Worm (Caenorhabditis elegans): ENCODE results near the gene Y19D2B.2.
"Not testable (repeated sequence)": the region's sequence is repeated elsewhere in the genome, so short reads cannot be mapped to it uniquely, and the experiment has no call there.

Y19D2B.2 gene

DNA sequence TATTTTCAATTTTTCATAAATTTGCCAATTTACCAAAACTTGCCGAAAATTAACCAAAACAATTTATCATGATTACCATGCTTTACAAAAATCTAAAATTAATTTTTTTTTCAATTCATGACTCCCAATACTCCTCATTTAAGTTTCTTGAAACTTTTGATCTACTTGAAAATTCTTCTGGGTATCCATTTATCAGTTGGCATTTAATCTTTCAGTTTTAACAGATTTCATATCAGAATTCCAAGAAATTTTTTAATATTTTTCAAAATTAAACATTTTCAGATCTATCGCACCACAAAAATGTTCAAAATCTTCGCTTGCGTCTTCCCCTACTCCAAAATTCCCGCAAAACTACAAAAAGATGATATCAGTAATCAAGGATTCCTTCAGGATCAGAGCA is at the start of gene Y19D2B.2:
Gene Y19D2B.2, plus strand, starts transcription at position 301 of the 400 bp plus-strand sequence.
- TF ChIP-seq unc-62 (GFP tag; optimal IDR thresholded peaks at IDR 0.05), result no peak

DNA sequence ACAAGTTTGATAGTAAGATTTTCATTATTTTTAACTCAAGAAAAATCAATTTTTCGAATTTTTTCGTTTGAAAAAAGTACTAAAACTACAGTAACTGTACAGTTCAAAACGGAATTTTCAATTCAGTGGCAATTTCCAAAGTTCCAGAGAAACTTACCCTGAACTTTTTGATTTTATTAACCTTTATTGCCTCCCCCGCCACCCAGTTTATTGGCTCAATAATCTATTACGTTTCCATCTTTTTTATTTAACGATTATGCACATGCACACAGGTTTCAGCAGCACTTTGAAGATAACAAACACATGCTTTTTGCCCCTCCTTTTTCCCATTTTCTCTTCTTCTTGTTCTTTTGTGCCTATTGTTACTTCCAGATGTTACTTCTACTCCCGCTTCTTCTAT is 43.4 kb upstream of the Y19D2B.2 start, which contains the start of gene lurp-1:
Gene lurp-1, plus strand, starts transcription at position 301 of the 400 bp plus-strand sequence.
- TF ChIP-seq unc-62 (GFP tag; optimal IDR thresholded peaks at IDR 0.05), result no peak

DNA sequence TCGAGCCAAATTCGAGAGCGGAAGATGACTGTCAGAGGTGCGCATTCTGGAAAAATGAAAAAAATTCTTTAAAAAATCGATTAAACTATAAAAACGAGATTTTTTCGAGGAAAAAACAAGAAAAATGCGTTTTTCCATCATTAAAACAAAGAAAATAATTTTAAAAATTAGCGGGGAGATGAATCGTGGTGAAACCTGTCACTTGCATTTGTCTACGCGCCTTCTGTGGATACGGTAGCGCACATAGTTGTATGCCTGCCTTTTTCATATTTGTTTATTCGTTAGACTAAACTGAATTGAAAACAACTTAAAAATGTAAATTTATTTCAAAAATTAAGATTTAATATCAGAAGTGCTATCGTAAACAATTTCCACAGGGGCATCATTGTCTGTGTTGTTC is 39.7 kb upstream of the Y19D2B.2 start, which contains the start of gene egg-3:
Gene egg-3, minus strand, starts transcription at position 46 of the 400 bp plus-strand sequence.
- TF ChIP-seq unc-62 (GFP tag; optimal IDR thresholded peaks at IDR 0.05), result no peak

DNA sequence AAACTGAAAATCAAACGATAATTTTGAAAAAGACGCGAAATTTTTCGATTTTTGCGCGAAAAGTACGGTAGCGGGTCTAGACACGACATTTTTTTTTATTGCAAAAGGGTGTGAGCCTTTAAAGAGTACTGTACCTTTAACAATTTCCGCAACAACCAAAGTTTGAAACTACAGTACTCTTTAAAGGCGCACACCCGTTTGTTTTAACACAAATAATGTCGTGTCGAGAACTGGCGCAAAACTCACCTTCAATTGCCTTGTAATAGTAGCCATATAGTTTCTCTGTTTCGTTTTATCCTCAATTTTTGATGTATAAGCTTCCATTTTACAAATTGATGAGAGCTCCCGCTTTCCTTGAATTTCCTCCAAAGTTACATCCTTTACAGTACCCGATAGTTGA is 38.8 kb upstream of the Y19D2B.2 start:
- no peak for TF ChIP-seq unc-62 (GFP tag; optimal IDR thresholded peaks at IDR 0.05)

DNA sequence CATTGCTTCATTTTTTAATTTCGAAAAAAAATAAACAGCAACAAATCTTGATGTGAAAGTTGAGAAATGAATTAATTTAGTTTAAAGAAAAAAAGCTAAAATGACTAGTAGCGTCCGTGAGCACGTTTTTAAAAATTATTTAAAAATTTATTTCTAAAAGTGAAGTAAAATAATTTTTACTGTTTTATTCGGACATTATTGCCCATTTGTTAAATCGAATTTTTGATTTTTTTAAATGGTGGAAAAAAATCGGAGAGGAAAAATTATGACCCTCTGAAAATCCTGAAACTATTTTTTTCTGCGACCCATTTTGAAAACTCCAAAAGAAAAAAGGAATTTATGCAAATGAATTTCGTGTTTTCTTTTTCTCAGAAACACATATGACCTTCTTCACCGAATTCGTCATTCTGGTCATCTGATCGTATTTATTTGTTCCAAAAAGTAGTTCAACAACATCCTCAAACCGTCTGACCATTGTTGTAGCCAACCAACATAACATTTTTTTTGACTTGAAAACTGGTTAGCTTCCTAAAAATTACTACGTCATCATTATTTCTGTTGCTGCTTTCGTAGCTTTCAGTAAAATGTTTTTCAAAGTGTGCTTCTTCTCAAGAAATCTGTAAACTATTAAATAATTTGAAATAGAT is 38.1 kb upstream of the Y19D2B.2 start, which contains the start of gene F44F4.3:
Gene F44F4.3, minus strand, starts transcription at position 51 of the 647 bp plus-strand sequence.
- no peak for TF ChIP-seq unc-62 (GFP tag; optimal IDR thresholded peaks at IDR 0.05)

ce11 chrII:10887097-10887496 is 37.0 kb upstream of the Y19D2B.2 start:
- TF ChIP-seq unc-62 (GFP tag; optimal IDR thresholded peaks at IDR 0.05), result no peak

DNA sequence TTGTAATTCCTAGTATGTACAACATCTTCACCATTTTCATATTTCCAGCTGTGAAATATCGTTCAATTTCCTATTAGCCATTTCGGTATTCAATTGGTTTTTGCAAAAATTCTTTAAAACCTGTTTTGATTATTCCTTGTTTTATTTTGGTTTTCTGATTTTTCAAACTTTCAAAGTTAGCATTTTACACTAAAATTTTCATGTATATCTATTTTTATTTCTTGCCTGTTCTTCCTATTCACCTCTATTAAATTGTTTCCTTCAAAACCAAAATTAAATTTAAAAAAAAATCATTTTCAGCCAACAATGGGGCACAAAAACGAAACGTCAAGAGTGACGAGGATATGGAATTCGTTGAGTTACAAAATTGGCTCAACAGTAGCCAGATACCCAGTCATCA is 35.1 kb upstream of the Y19D2B.2 start, which contains the start of gene ptr-8:
Gene ptr-8, plus strand, starts transcription at position 301 of the 400 bp plus-strand sequence.
- TF ChIP-seq unc-62 (GFP tag; optimal IDR thresholded peaks at IDR 0.05), result no peak

DNA sequence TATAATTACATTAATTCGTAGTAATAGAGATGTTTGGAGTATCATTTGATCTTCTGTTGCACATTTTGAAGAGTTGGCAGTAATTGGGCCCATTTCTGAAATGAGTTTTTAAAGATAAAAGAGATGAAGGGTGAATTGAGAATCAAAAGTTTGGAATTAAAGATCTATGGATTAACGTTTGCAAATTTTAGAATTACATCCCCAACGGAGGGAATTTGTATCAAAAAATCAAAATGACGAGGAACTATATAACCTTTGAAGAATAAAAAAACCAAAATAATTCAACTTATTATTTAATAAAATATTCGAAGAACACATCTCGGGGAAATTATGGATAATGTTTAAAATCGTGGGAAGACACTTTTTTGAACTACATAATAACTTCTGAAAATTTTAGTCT is 29.1 kb upstream of the Y19D2B.2 start, which contains the start of gene sra-10:
Gene sra-10, minus strand, starts transcription at position 101 of the 400 bp plus-strand sequence.
- no peak for TF ChIP-seq unc-62 (GFP tag; optimal IDR thresholded peaks at IDR 0.05)

DNA sequence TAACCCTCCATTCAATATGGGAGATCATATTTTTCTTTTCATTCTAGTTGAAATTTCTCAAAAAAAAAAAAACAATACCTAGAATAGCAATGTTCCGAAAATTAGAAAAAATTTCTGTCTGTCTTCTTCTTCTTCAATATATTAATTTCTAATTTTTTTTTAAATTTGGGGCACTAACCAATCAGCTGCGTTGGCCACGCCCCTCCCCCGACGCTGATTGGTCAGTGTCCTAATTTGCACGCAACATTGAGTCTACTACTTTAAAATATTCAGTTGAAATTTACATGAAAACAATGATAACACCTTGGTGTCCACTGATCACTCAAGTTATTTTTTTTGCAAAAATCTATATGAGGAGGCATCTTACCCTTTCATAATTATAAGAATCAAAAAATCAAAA is 28.1 kb upstream of the Y19D2B.2 start:
- TF ChIP-seq unc-62 (GFP tag; optimal IDR thresholded peaks at IDR 0.05), result no peak

ce11 chrII:10898998-10899397 is 25.1 kb upstream of the Y19D2B.2 start:
- no peak for TF ChIP-seq unc-62 (GFP tag; optimal IDR thresholded peaks at IDR 0.05)

ce11 chrII:10902104-10902503 is 21.9 kb upstream of the Y19D2B.2 start, which contains the start of gene gly-1:
gly-1 (minus strand) TSS chrII:10902204.
- TF ChIP-seq unc-62 (GFP tag; optimal IDR thresholded peaks at IDR 0.05), result no peak

- TF ChIP-seq unc-62 (GFP tag; optimal IDR thresholded peaks at IDR 0.05), result not testable (repeated sequence)
Observed at ce11 chrII:10904379-10904778, 19.7 kb upstream of the Y19D2B.2 start, which contains the start of gene sra-12. sra-12 (minus strand) TSS chrII:10904479.

ce11 chrII:10910219-10910618 is 13.8 kb upstream of the Y19D2B.2 start, which contains the start of gene sra-11:
sra-11 (minus strand) TSS chrII:10910319.
- no peak for TF ChIP-seq unc-62 (GFP tag; optimal IDR thresholded peaks at IDR 0.05)

DNA sequence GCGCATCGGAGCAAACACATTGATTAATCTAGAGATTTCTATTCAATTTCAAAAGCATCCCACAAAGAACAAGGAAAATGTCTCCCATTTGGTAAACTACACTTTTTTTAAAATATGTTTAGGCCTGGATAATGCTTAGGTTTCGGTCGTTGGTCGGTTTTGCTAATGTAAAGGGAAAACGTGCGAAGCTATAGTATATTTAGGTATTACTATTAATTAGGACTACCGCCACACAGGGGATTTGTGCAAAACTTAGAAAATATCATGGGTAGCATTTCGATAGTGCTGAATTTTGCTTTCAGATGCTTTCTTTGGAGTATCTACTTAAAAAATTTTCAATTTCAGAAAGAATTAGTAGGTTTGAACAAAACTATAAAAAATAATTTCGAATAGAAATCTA is 11.1 kb upstream of the Y19D2B.2 start:
- TF ChIP-seq unc-62 (GFP tag; optimal IDR thresholded peaks at IDR 0.05), result no peak

DNA sequence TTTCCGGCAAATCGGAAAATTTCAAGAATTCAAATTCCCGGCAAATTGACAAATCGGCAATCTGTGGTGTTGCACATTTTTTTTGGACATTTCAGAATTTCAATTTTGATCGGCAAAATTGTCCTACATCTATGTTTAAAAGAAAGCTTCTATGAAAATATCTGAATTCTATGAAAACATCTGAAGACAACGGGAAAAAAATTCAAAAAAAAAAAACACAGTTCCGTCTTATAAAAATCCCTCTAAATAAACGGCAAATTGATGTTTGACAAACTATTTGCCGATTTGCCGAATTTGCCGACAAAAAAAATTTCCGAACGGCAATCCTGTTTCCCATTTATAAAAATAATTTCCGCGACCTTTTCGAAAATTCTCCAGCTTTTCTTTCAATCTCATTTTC is 9.7 kb upstream of the Y19D2B.2 start, which contains the start of gene F44F4.15:
Gene F44F4.15, plus strand, starts transcription at position 301 of the 400 bp plus-strand sequence.
- TF ChIP-seq unc-62 (GFP tag; optimal IDR thresholded peaks at IDR 0.05), result no peak

DNA sequence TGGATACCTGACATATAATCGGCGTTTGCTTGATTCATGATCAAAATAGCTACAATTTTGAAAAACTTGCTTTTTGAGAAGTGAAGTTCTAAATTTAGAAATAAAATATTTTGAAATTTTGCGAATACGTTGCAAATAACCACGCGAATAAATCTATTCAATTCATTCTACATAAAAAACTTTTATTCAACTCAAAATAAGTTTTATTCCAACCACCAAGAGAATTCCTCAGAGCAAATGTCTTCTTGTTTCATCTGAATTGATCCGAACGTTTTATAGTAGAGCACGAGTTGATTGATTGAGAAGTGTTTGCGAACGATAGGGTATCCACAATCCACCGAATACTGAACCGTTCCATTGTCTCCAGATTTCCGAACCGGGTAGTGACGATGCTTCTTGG is 8.3 kb upstream of the Y19D2B.2 start, which contains the start of gene F44F4.9:
Gene F44F4.9, minus strand, starts transcription at position 101 of the 400 bp plus-strand sequence.
- no peak for TF ChIP-seq unc-62 (GFP tag; optimal IDR thresholded peaks at IDR 0.05)

ce11 chrII:10917174-10917573 is 6.9 kb upstream of the Y19D2B.2 start, which contains the start of gene F44F4.10:
F44F4.10 (minus strand) TSS chrII:10917274.
- TF ChIP-seq unc-62 (GFP tag; optimal IDR thresholded peaks at IDR 0.05), result no peak
